Fruit fly (Drosophila melanogaster) whole organism, embryonic: ENCODE measurements around the gene CG15577.

ENCODE experiments used
- Abd-B ChIP-seq: fragments of 200-800 bp; sonication (Bioruptor generic); optimal IDR thresholded peaks from 2 replicates; lab custom pipeline; 2018; ENCODE audit warnings: missing biosample characterization, mild to moderate bottlenecking, missing genetic modification characterization, moderate library complexity
- Ada2b ChIP-seq: fragments of 200-800 bp; sonication (Bioruptor generic); IDR thresholded peaks from 2 replicates; pipeline ENCODE4 v1.3.6; 2022; ENCODE audit warnings: missing biosample characterization, missing genetic modification characterization
- Adf1 ChIP-seq: fragments of 200-800 bp; sonication (Bioruptor generic); IDR thresholded peaks from 2 replicates; pipeline ENCODE4 v1.3.6; 2022; ENCODE audit warnings: missing biosample characterization, missing genetic modification characterization
- C15 ChIP-seq: fragments of 200-800 bp; sonication (Bioruptor generic); IDR thresholded peaks from 3 replicates; pipeline ENCODE4 v1.3.6; 2022; ENCODE audit warnings: missing biosample characterization, missing genetic modification characterization
- CG11695 ChIP-seq: fragments of 200-800 bp; sonication (Bioruptor generic); IDR thresholded peaks from 3 replicates; pipeline ENCODE4 v1.3.6; 2022; ENCODE audit warnings: missing biosample characterization, missing genetic modification characterization
- CG12219 ChIP-seq: fragments of 200-800 bp; sonication (Bioruptor generic); optimal IDR thresholded peaks from 3 replicates; lab custom pipeline; 2018; ENCODE audit warnings: missing biosample characterization, mild to moderate bottlenecking, missing genetic modification characterization
- CG12391 ChIP-seq: fragments of 200-800 bp; sonication (Bioruptor generic); optimal IDR thresholded peaks from 3 replicates; lab custom pipeline; 2018; ENCODE audit warnings: missing biosample characterization, mild to moderate bottlenecking, missing genetic modification characterization, moderate library complexity
- CG12769 ChIP-seq: fragments of 200-800 bp; sonication (Bioruptor generic); optimal IDR thresholded peaks from 2 replicates; lab custom pipeline; 2019; ENCODE audit warnings: missing biosample characterization, mild to moderate bottlenecking, missing genetic modification characterization, moderate library complexity
- CG13424 ChIP-seq: fragments of 200-800 bp; sonication (Bioruptor generic); optimal IDR thresholded peaks from 2 replicates; lab custom pipeline; 2019; ENCODE audit warnings: missing biosample characterization, mild to moderate bottlenecking, missing genetic modification characterization, moderate library complexity
- CG13775 ChIP-seq: fragments of 200-800 bp; sonication (Bioruptor generic); optimal IDR thresholded peaks from 3 replicates; lab custom pipeline; 2017; ENCODE audit warnings: missing biosample characterization, mild to moderate bottlenecking, missing genetic modification characterization
- CG17385 ChIP-seq: fragments of 200-800 bp; sonication (Bioruptor generic); optimal IDR thresholded peaks from 3 replicates; lab custom pipeline; 2018; ENCODE audit warnings: missing biosample characterization, mild to moderate bottlenecking, missing genetic modification characterization
- CG31441 ChIP-seq: fragments of 200-800 bp; sonication (Bioruptor generic); IDR thresholded peaks from 2 replicates; pipeline ENCODE4 v1.3.6; 2022; ENCODE audit warnings: missing biosample characterization, missing genetic modification characterization
- CG32767 ChIP-seq: fragments of 200-800 bp; sonication (Bioruptor generic); IDR thresholded peaks from 2 replicates; pipeline ENCODE4 v1.3.6; 2022; ENCODE audit warnings: missing biosample characterization, missing genetic modification characterization
- CG5180 ChIP-seq: fragments of 200-800 bp; sonication (Bioruptor generic); optimal IDR thresholded peaks from 3 replicates; lab custom pipeline; 2017; ENCODE audit warnings: missing biosample characterization, missing genetic modification characterization, mild to moderate bottlenecking, moderate library complexity, missing genetic modification reagents
- CG6689 ChIP-seq: fragments of 200-800 bp; sonication (Bioruptor generic); IDR thresholded peaks from 2 replicates; pipeline ENCODE4 v1.3.6; 2022; ENCODE audit warnings: missing biosample characterization, missing genetic modification characterization
- CG7556 ChIP-seq: fragments of 200-800 bp; sonication (Bioruptor generic); optimal IDR thresholded peaks from 2 replicates; lab custom pipeline; 2017; ENCODE audit warnings: missing biosample characterization, mild to moderate bottlenecking, missing genetic modification characterization
- CG8944 ChIP-seq: fragments of 200-800 bp; sonication (Bioruptor generic); optimal IDR thresholded peaks from 3 replicates; lab custom pipeline; 2016; ENCODE audit warnings: missing biosample characterization, missing genetic modification characterization
- CG9727 ChIP-seq: fragments of 200-800 bp; sonication (Bioruptor generic); optimal IDR thresholded peaks from 3 replicates; lab custom pipeline; 2017; ENCODE audit warnings: missing biosample characterization, mild to moderate bottlenecking, missing genetic modification characterization
- CG9797 ChIP-seq: fragments of 200-800 bp; sonication (Bioruptor generic); optimal IDR thresholded peaks from 3 replicates; lab custom pipeline; 2018; ENCODE audit warnings: missing biosample characterization, mild to moderate bottlenecking, missing genetic modification characterization
- CG9817 ChIP-seq: fragments of 200-800 bp; sonication (Bioruptor generic); optimal IDR thresholded peaks from 2 replicates; lab custom pipeline; 2018; ENCODE audit warnings: missing biosample characterization, mild to moderate bottlenecking, missing genetic modification characterization, moderate library complexity
- Chrac-16 ChIP-seq: fragments of 200-800 bp; sonication (Bioruptor generic); optimal IDR thresholded peaks from 3 replicates; lab custom pipeline; 2016; ENCODE audit warnings: missing biosample characterization, missing genetic modification characterization
- Dek ChIP-seq: fragments of 200-800 bp; sonication (Bioruptor generic); optimal IDR thresholded peaks from 3 replicates; lab custom pipeline; 2019; ENCODE audit warnings: missing biosample characterization, mild to moderate bottlenecking, missing genetic modification characterization, moderate library complexity
- E2f2 ChIP-seq: fragments of 200-800 bp; sonication (Bioruptor generic); IDR thresholded peaks from 2 replicates; pipeline ENCODE4 v1.3.6; 2022; ENCODE audit warnings: missing biosample characterization, missing genetic modification characterization
- HHEX ChIP-seq: fragments of 200-800 bp; sonication (Bioruptor generic); optimal IDR thresholded peaks from 3 replicates; lab custom pipeline; 2017; ENCODE audit warnings: missing biosample characterization, mild to moderate bottlenecking, missing genetic modification characterization, missing genetic modification reagents
- HLH4C ChIP-seq: fragments of 200-800 bp; sonication (Bioruptor generic); IDR thresholded peaks from 3 replicates; pipeline ENCODE4 v1.3.6; 2022; ENCODE audit warnings: missing biosample characterization, missing genetic modification characterization; ENCODE audit not compliant: partially characterized antibody
- MESR4 ChIP-seq: fragments of 200-800 bp; sonication (Bioruptor generic); optimal IDR thresholded peaks from 2 replicates; lab custom pipeline; 2018; ENCODE audit warnings: missing biosample characterization, mild to moderate bottlenecking, missing genetic modification characterization, moderate library complexity
- Meics ChIP-seq: fragments of 200-800 bp; sonication (Bioruptor generic); optimal IDR thresholded peaks from 2 replicates; lab custom pipeline; 2017; ENCODE audit warnings: missing biosample characterization, mild to moderate bottlenecking, missing genetic modification characterization
- Myb ChIP-seq: fragments of 200-800 bp; sonication (Bioruptor generic); optimal IDR thresholded peaks from 2 replicates; lab custom pipeline; 2016; ENCODE audit warnings: missing biosample characterization, missing genetic modification characterization
- Nf-YA ChIP-seq: fragments of 200-800 bp; sonication (Bioruptor generic); IDR thresholded peaks from 2 replicates; pipeline ENCODE4 v1.3.6; 2022; ENCODE audit warnings: missing biosample characterization, missing genetic modification characterization
- Ravus ChIP-seq: fragments of 200-800 bp; sonication (Bioruptor generic); IDR thresholded peaks from 2 replicates; pipeline ENCODE4 v1.3.6; 2022; ENCODE audit warnings: missing biosample characterization, missing genetic modification characterization
- Sry-δ ChIP-seq: fragments of 200-800 bp; sonication (Bioruptor generic); optimal IDR thresholded peaks from 2 replicates; lab custom pipeline; 2016; ENCODE audit warnings: missing biosample characterization, missing genetic modification characterization
- btn ChIP-seq: fragments of 200-800 bp; sonication (Bioruptor generic); optimal IDR thresholded peaks from 2 replicates; lab custom pipeline; 2016; ENCODE audit warnings: missing biosample characterization, missing genetic modification characterization
- cas ChIP-seq: fragments of 200-800 bp; sonication (Bioruptor generic); IDR thresholded peaks from 2 replicates; pipeline ENCODE4 v1.3.6; 2022; ENCODE audit warnings: missing biosample characterization, missing genetic modification characterization
- corto ChIP-seq: fragments of 200-800 bp; sonication (Bioruptor generic); optimal IDR thresholded peaks from 2 replicates; lab custom pipeline; 2016; ENCODE audit warnings: missing biosample characterization, mild to moderate bottlenecking, missing genetic modification characterization, moderate library complexity
- dmrt11E ChIP-seq: fragments of 200-800 bp; sonication (Bioruptor generic); optimal IDR thresholded peaks from 3 replicates; lab custom pipeline; 2018; ENCODE audit warnings: missing biosample characterization, mild to moderate bottlenecking, missing genetic modification characterization, moderate library complexity
- fd96Cb ChIP-seq: fragments of 200-800 bp; sonication (Bioruptor generic); optimal IDR thresholded peaks from 2 replicates; lab custom pipeline; 2018; ENCODE audit warnings: missing biosample characterization, mild to moderate bottlenecking, missing genetic modification characterization, moderate library complexity
- grau ChIP-seq: fragments of 200-800 bp; optimal IDR thresholded peaks from 3 replicates; lab custom pipeline; 2019; ENCODE audit warnings: missing biosample characterization, mild to moderate bottlenecking, missing genetic modification characterization, moderate library complexity
- ham ChIP-seq: fragments of 200-800 bp; sonication (Bioruptor generic); IDR thresholded peaks from 2 replicates; pipeline ENCODE4 v1.3.6; 2022; ENCODE audit warnings: missing biosample characterization, missing genetic modification characterization
- kah ChIP-seq: fragments of 200-800 bp; sonication (Bioruptor generic); optimal IDR thresholded peaks from 2 replicates; lab custom pipeline; 2018; ENCODE audit warnings: missing biosample characterization, mild to moderate bottlenecking, missing genetic modification characterization
- klu ChIP-seq: fragments of 200-800 bp; sonication (Bioruptor generic); IDR thresholded peaks from 2 replicates; pipeline ENCODE4 v1.3.6; 2022; ENCODE audit warnings: missing biosample characterization, missing genetic modification characterization
- lov ChIP-seq, 2 experiments: fragments of 200-800 bp in 1 of 2; fragments of >200 bp in 1 of 2; sonication (Bioruptor generic) in 1 of 2; IDR thresholded peaks in 1 of 2; optimal IDR thresholded peaks in 1 of 2; 2 replicates in 1 of 2; 3 replicates in 1 of 2; pipeline versions ENCODE4 v1.3.6 to Lab custom; 2017 to 2022; ENCODE audit warnings: missing biosample characterization in 1 of 2, missing genetic modification characterization in 1 of 2
- mirr ChIP-seq: fragments of 200-800 bp; sonication (Bioruptor generic); optimal IDR thresholded peaks from 3 replicates; lab custom pipeline; 2018; ENCODE audit warnings: missing biosample characterization, mild to moderate bottlenecking, missing genetic modification characterization
- nmo ChIP-seq: fragments of 200-800 bp; sonication (Bioruptor generic); optimal IDR thresholded peaks from 2 replicates; lab custom pipeline; 2018; ENCODE audit warnings: missing biosample characterization, mild to moderate bottlenecking, missing genetic modification characterization, moderate library complexity
- phol ChIP-seq: fragments of 200-800 bp; sonication (Bioruptor generic); optimal IDR thresholded peaks from 3 replicates; lab custom pipeline; 2018; ENCODE audit warnings: missing biosample characterization, mild to moderate bottlenecking, missing genetic modification characterization, moderate library complexity
- prd ChIP-seq, 3 experiments: fragments of >200 bp in 2 of 3; fragments of 200-800 bp in 1 of 3; sonication (Bioruptor generic) in 1 of 3; optimal IDR thresholded peaks in 2 of 3; IDR thresholded peaks in 1 of 3; 2 replicates in 2 of 3; 3 replicates in 1 of 3; pipeline versions ENCODE4 v1.3.6 to Lab custom; 2017 to 2022; ENCODE audit warnings: missing biosample characterization in 1 of 3, missing genetic modification characterization in 1 of 3
- salm ChIP-seq: fragments of 200-800 bp; sonication (Bioruptor generic); optimal IDR thresholded peaks from 2 replicates; lab custom pipeline; 2018; ENCODE audit warnings: missing biosample characterization, mild to moderate bottlenecking, missing genetic modification characterization
- so ChIP-seq: fragments of 200-800 bp; sonication (Bioruptor generic); IDR thresholded peaks from 3 replicates; pipeline ENCODE4 v1.3.6; 2022; ENCODE audit warnings: missing biosample characterization, missing genetic modification characterization
- sob ChIP-seq: fragments of 200-800 bp; sonication (Bioruptor generic); IDR thresholded peaks from 2 replicates; pipeline ENCODE4 v1.3.6; 2022; ENCODE audit warnings: missing biosample characterization, missing genetic modification characterization
- ttk ChIP-seq: fragments of 200-800 bp; sonication (Bioruptor generic); IDR thresholded peaks from 2 replicates; pipeline ENCODE4 v2.1.2; 2022; ENCODE audit warnings: missing biosample characterization, missing genetic modification characterization
- yki ChIP-seq: fragments of >200 bp; optimal IDR thresholded peaks from 3 replicates; lab custom pipeline; 2018

The CG15577 gene

dm6 chrX:4262661-4263060 is 14.1 kb downstream of the CG15577 start (continued):
- TF ChIP-seq mirr (no peak), dmrt11E (tag; lab: Kevin White, UChicago) (peak; percentile 28), Dek (peak; percentile 23), HLH4C (GFP tag; lab: Robert Waterston, UW) (no peak), so (GFP tag; lab: Robert Waterston, UW) (no peak), sob (GFP tag; lab: Robert Waterston, UW) (0 out of 2 replicates have a peak, but pooled peaks have one; percentile 49), MESR4 (GFP tag; lab: Kevin White, UChicago) (no peak), CG32767 (GFP tag; lab: Robert Waterston, UW) (no peak), CG7556 (GFP tag; lab: Kevin White, UChicago) (peak; percentile 60), grau (peak; percentile 64), phol (tag; lab: Kevin White, UChicago) (peak; percentile 41), prd (optimal IDR thresholded peaks at IDR 0.05; lab: Kevin White, UChicago) (no peak), prd (GFP tag; IDR thresholded peaks at IDR 0.05; lab: Robert Waterston, UW) (peak; percentile 76), corto (GFP tag; lab: Kevin White, UChicago) (no peak), ham (GFP tag; lab: Robert Waterston, UW) (no peak), CG13424 (tag; lab: Kevin White, UChicago) (peak; percentile 57), Nf-YA (GFP tag; lab: Robert Waterston, UW) (no peak), CG11695 (GFP tag; lab: Robert Waterston, UW) (no peak), yki (lab: Kevin White, UChicago) (no peak), CG8944 (GFP tag; lab: Kevin White, UChicago) (peak; percentile 9), Abd-B (peak; percentile 26), CG13775 (peak; percentile 19), Sry-δ (GFP tag; lab: Kevin White, UChicago) (no peak), btn (GFP tag; lab: Kevin White, UChicago) (no peak), fd96Cb (peak; percentile 45), C15 (no peak), HHEX (GFP tag; lab: Kevin White, UChicago) (peak; percentile 45), Myb (peak; percentile 7), CG12391 (tag; lab: Kevin White, UChicago) (peak; percentile 41), CG6689 (GFP tag; lab: Robert Waterston, UW) (peak; percentile 62; the same call in 1 of the 2 replicates), salm (no peak), CG17385 (GFP tag; lab: Kevin White, UChicago) (peak; percentile 38), CG9817 (tag; lab: Kevin White, UChicago) (peak; percentile 34), nmo (peak; percentile 52), CG12219 (GFP tag; lab: Kevin White, UChicago) (peak; percentile 43), klu (GFP tag; lab: Robert Waterston, UW) (0 out of 2 replicates have a peak, but pooled peaks have one; percentile 41), Chrac-16 (GFP tag; lab: Kevin White, UChicago) (peak; percentile 24), CG31441 (GFP tag; lab: Robert Waterston, UW) (0 out of 2 replicates have a peak, but pooled peaks have one; percentile 42), lov (optimal IDR thresholded peaks at IDR 0.05; lab: Kevin White, UChicago) (no peak), lov (GFP tag; IDR thresholded peaks at IDR 0.05; lab: Robert Waterston, UW) (no peak), CG5180 (GFP tag; lab: Kevin White, UChicago) (peak; percentile 21), ttk (GFP tag; lab: Robert Waterston, UW) (peak; percentile 16; the same call in 1 of the 2 replicates), cas (no peak), CG9727 (GFP tag; lab: Kevin White, UChicago) (peak; percentile 26), E2f2 (GFP tag; lab: Robert Waterston, UW) (peak; percentile 14; the same call in 1 of the 2 replicates), CG9797 (no peak), Adf1 (GFP tag; lab: Robert Waterston, UW) (no peak), Ada2b (peak; percentile 33; the same call in 1 of the 2 replicates), kah (no peak), Meics (GFP tag; lab: Kevin White, UChicago) (peak; percentile 65), Ravus (GFP tag; lab: Robert Waterston, UW) (no peak), CG12769 (tag; lab: Kevin White, UChicago) (peak; percentile 80)
